Fruit fly (Drosophila melanogaster) S2 (cell line): ENCODE measurements around the gene CG13476.

Experiments used
- CG8478 ChIP-seq: fragments of >200 bp; optimal IDR thresholded peaks from 2 replicates; lab custom pipeline; 2018
- CTCF ChIP-seq, 2 experiments: fragments of >200 bp; optimal IDR thresholded peaks; 2 replicates each; lab custom pipeline; 2018

The CG13476 gene

DNA sequence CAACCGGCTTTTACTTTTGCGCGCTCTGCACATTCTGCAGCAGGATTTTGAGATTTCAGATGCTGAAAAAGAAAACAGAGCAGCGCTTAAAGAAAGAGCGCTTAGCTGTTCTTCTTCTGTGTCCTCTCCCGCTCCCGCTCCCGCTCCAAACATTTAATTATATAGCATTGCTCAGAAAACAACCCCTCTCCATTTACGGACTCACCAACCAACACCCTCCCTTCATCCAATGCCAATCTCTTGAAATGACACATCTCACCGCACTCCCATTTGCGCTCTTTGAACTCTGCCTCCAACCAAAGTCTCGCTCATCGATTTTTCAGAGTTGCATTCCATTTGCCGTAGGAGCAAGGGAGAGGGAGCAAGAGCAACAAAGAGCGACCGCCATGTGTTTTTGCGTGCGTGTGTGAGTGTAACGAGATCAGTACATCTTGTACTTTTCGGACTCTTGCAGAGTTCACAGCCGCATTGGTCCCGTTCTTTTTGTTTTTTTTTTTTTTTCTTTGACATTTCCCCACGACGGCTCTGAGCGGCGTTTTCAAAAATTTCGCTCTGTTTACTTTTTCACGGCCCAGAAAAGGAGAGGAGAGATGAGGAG, 49.9 kb downstream of the CG13476 start:
- no peak for TF ChIP-seq CTCF (optimal IDR thresholded peaks at IDR 0.05; lab: Kevin White, UChicago)
- TF ChIP-seq CG8478 (lab: Kevin White, UChicago) = no peak
